Worm (Caenorhabditis elegans): ENCODE data around the gene arl-1.

- TF ChIP-seq flt-1 (GFP tag; IDR thresholded peaks at IDR 0.05) (no peak), hmbx-1 (tag; optimal IDR thresholded peaks at IDR 0.05) (no peak), ceh-13 (GFP tag; optimal IDR thresholded peaks at IDR 0.05) (no peak), ama-1 (optimal IDR thresholded peaks at IDR 0.05) (no peak), scrt-1 (GFP tag; IDR thresholded peaks at IDR 0.05) (no peak), hnd-1 (tag; optimal IDR thresholded peaks at IDR 0.05) (no peak), pes-1 (GFP tag; IDR thresholded peaks at IDR 0.05) (no peak), aly-1 (tag; optimal IDR thresholded peaks at IDR 0.05) (no peak), B0310.2 (tag; optimal IDR thresholded peaks at IDR 0.05) (no peak)
Observed at ce11 chrII:8590684-8591083, 8.9 kb downstream of the arl-1 start, which contains the start of gene aptf-4.

Data from whole organism, early embryonic.